Fruit fly (Drosophila melanogaster) ovary, adult (tissue): ENCODE results near the gene Set.
A peak's percentile ranks its signal among the peaks of the same experiment; 100 is the strongest.

Experiments used
- CG17801 ChIP-seq: fragments of 200-800 bp; optimal IDR thresholded peaks from 2 replicates; lab custom pipeline; 2019; ENCODE audit warnings: missing biosample characterization, mild to moderate bottlenecking, missing genetic modification characterization, moderate library complexity; ENCODE audit not compliant: partially characterized antibody

Set gene

DNA sequence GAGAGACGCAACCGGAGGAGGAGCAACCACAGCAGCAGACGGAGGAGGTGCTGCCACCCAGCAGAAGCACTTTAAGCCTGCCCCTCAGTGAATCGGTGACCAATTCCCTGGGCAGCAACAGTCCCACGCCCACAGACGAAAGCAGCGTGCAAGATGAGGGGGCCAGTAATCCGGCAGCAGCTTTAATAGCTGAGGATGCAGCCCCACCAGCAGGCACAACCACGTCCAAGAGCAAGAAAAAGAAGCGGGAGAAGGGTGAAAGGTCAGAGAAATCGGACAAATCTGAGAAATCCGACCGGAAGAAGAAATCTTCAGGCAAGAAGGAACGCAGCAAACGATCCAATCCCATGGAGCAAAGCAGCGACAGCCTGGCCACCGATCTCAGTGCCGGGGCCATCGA, 25.4 kb downstream of the Set start:
- TF ChIP-seq CG17801 (GFP tag; lab: Kevin White, UChicago), result no peak

DNA sequence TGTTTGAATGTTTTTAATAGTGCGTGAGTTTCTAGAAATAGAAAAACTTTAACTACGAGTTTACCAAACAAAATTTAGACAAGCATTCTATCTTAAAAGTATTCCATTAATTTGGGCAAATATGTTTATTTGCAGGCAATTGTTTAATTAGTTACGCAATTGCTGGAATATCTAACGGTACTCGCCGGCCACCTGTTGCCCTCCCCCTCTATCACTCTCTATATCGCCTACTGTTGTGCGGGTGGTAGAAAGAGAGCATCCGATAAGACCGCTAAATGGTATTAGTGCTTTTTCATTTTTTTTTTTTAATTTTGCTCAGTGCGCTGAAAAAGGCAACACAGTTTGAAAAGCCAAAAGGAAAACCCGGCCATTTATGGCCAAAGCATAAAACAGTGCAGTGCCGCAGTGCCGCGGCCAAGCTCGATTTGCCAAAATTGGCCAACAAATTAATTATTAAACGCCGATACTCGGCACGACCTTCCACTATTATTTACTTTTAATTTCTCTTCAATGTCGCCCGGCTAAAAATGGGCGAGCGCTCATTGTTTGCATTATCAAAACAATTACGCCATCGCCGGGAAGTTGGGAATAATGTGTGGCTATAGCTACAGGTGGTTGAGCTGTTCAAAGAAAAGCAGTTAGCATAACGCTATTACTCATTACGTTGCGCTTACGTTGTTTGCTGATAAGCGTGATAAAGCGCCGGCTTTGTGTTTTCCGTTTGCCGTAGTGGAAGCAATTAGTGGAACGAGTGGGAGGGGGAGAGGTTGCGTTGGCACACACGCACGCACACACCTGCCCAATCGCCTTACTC, 26.7 kb downstream of the Set start:
- no peak for TF ChIP-seq CG17801 (GFP tag; lab: Kevin White, UChicago)

DNA sequence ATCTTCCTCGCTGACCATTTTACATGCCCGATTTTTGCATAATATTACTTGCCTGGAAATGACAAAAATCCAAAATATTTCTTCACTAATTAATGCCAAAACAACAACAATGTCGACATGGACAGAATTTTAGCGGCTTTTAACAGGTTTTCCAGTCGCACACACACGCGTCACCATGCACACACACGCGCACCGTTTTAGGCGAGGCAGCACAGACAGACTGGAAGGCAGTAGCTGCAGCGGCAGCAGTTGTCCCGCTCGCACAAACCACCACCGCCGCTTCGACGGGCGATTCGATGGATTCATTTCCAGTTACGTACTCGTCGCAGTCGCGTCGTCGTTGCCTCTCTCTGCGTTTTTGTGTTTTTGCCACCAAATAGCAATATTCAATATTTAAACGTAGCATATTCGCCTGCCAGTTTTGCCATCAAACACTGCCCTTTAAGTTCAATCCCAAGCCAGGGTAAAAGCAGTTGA, 27.3 kb downstream of the Set start, which contains the start of gene CG45218:
Gene CG45218, minus strand, starts transcription at position 158 of the 477 bp plus-strand sequence.
- TF ChIP-seq CG17801 (GFP tag; lab: Kevin White, UChicago), result peak; percentile 68

DNA sequence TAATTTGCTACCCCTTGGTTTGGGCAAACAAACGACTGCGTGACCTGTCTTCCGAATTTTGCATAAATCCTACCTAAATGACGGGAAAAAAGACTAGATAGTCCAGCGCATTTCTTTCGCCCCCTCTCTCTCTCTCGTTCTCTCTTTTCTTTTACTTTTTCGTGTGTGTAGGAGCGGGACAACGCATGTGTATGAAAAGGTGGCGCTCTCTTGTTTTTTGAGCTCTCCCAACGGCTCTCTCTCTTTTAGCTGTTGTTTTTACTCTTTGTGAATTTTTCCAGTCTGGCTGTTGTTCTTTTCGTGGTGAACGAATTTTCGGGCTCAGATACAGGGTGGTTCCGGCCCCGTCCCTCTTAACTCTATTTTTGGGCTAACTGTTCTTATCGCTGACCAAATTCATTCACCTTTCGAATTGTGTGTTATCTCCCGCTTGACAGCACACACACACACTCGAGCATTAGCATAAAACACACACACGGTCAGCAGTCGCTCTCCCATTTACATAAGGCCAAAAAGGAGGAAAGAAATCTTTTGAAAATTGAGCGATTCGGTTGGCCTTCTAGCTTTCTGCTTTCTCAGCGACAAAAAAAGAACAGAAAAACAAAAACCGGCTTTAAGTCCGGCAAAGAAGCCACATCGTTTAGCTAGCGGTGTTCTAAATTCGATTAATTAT, 28.3 kb downstream of the Set start:
- TF ChIP-seq CG17801 (GFP tag; lab: Kevin White, UChicago), result no peak

DNA sequence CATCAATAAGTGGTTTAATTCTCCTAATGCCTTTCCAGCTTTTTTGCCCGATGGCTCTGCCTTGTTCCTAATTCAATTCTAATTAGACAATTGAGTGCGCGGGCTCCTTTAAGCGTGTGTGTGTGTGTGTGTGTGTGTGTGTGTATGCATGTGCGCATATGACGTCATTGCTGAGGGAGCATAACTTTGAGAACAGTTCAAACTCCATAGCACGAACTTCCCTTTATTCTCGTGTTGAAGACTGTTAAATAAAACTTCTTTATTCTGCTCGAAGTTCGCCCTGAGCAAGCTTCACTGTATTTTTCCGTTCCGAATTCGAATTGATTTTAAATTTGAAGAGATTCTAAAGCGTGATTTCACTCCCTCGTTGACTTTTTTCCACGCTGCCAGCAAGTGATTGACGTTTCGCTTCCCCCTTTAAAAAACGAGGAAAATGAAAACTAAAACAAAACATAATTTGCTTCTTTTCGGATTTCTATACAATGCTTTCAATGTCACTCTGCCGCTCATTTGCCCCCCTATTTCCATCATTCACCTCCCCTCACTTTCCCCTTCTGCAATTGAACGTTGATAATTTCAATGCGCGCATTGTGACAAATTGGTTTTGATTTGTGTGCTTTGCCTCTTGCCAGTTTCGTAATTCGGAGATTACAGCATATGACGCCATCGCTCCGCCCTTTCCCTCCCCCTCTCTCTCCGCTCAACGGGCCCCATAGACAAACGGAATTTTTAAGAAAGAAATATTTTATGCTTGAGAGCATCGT, 29.1 kb downstream of the Set start:
- TF ChIP-seq CG17801 (GFP tag; lab: Kevin White, UChicago), result no peak

DNA sequence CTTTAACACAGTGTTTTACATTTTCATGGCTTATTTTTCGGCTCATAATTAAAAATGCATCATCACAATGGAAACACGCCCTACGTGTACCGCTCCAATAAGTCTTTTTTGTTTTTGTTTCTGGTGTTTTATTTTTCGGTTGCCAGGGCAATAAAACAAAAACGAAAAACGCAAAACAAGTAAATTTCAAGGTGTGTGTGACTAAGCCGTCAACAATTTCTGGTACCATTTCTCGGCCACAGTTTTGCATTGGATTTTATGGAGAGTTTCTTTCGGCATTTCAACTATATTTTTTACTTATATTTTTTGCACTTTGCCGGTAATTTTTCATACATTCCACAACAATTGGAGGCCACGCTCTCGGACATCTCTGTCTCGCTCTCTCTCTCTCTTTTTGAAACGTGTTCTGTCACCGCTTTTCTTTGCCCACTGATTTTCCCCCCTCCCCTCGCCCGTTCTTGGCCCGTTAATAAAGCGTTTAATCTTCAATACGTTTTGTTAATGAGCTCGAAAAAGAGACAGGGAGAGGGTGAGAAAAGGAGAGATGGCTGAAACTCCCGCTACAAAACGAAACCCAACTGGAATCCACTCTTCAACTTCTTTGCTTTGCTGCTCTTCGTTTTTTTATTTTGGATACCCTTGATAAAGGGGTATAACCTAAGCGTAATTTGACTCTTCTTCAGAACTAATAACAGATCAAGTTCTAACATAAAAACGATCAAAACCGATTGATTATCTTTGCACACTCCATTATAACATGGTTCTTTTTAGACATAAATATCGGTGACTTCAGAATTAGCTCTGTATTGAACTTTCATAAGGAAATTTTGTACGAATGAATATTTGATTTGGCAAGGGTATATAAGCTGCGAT, 29.9 kb downstream of the Set start:
- TF ChIP-seq CG17801 (GFP tag; lab: Kevin White, UChicago), result peak; percentile 98

DNA sequence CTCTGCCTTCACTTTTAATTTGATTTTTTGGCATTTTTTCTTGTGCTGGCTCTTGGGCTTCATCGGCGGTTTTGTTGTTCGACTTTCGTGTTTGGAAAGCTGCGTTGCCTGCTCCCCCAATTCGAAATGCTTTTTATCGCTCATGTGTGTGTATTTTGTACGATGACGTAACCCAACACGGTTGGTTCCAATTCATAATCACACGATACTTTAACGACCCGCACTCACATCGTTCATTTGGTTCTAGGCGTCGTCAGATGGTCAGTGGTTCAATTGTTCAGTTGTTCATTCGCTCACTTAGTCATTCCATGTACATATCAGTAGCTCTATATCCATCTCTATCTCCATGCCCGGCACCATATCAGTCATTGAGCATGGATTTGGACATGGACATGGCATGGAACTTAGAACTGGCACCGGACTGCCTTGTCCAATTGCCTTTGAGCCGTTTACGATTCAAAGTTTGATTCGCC, 30.6 kb downstream of the Set start:
- no peak for TF ChIP-seq CG17801 (GFP tag; lab: Kevin White, UChicago)

DNA sequence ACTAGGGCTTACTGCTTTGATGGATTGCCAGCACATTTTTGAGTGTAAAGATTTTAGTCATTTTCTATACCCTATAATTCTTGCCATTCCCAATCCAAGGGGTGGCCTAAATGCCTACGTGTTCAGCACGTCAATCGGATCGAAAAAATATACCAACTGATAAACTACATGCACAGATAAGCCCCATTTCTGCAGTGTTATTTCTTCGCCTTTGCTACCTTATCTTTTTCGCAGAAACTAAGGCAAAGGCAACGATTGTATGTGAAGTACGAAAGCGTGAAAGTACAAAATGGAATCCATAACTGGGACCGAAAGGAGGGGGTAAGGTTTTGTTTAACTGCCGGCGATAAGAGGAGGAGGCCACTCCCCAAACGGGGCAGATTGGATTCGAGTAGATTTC, 34.6 kb downstream of the Set start:
- TF ChIP-seq CG17801 (GFP tag; lab: Kevin White, UChicago), result no peak

DNA sequence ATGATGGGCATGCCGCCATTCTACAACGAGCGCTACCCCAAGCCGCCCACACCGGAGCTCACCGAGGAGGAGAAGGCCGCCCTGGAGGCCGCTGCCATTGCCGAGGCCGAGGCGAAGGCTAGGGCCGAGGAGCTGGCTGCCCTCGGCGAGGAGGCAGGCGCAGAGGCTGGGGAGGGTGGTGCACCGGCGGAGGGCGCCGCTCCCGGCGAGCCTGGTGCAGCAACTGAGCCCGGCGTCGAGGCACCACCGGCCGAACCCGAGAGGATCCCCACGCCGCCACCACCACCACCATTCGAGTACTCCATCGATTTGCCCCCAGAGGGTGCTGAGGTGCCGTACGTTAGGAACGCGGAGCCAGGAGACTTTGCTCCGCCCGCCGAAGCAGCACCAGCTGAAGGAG, 41.9 kb downstream of the Set start:
- TF ChIP-seq CG17801 (GFP tag; lab: Kevin White, UChicago), result no peak

DNA sequence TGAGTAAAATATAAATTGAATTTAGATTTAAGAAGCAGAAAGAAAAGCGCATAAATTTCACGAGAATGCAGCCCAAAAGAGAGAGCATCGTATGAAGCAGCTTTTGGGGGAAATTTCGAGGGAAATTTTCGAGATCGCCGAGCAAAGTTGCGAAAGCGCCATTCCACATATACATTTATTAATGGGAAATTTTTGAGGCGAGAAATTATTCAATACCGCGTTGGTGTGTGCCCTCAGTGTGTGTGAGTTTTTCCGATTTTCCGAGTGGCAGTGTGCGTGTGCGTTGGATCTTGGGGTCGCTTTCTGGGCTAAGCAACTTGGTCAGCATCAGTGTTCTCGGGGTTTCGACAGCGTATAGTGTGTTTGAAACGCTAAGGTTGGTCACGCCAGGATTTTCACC, 46.6 kb downstream of the Set start, which contains the start of gene Tm2:
Gene Tm2, plus strand, starts transcription at position 270 of the 400 bp plus-strand sequence.
- TF ChIP-seq CG17801 (GFP tag; lab: Kevin White, UChicago), result no peak

DNA sequence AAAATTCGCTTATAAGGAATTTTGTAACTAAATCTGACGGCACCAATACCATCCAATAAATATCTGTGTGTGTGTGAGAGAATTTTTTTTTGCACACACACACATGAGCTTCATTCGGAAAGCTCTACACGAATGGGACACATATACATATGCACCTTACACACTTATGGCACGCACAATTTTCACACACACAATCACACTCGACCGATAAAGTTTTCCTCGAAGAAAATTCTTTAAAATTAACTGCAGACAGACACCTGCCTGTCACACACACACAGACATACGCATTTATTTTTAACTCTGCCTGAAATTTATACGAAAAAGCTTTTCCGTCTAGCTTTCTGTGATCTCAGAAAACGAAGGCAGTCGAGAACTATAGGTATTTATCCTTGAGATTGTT, 47.3 kb downstream of the Set start:
- TF ChIP-seq CG17801 (GFP tag; lab: Kevin White, UChicago), result no peak

DNA sequence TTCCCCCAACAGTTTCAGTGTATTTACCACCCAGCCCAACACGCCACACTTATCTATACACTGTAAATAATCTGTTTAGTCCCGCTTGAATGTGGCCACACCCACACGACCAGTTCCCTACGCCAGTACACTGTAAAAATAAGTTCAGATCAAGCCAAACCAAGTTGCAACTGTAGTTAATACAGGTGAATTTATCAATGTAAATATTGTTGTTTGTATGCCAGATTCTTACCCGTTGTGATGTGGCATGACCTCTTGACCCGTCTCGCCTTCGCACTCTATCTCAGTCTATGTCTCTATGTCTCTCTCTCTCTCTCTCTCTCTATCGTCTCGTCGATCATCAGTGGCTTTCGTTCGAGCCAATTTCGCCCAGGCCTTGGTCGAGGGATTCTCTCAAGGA, 50.5 kb downstream of the Set start:
- no peak for TF ChIP-seq CG17801 (GFP tag; lab: Kevin White, UChicago)
